Worm (Caenorhabditis elegans) whole organism, late embryonic: ENCODE results near the gene F49E8.8.

Experiments used
- C38D4.7 ChIP-seq: fragments of 200-800 bp; sonication (Bioruptor generic); optimal IDR thresholded peaks from 2 replicates; lab custom pipeline; 2018; ENCODE audit warnings: mild to moderate bottlenecking, missing genetic modification characterization, moderate library complexity, missing compliant biosample characterization
- F13H6.1 ChIP-seq: sonication (generic microtip); optimal IDR thresholded peaks from 2 replicates; lab custom pipeline; 2016; ENCODE audit warnings: missing genetic modification characterization, missing compliant biosample characterization
- K09A11.1 ChIP-seq: sonication (generic microtip); optimal IDR thresholded peaks from 2 replicates; lab custom pipeline; 2017; ENCODE audit warnings: antibody characterized with exemption, mild to moderate bottlenecking, missing genetic modification characterization, missing compliant biosample characterization; ENCODE audit not compliant: insufficient read depth
- Y22D7AL.16 ChIP-seq: sonication (generic microtip); optimal IDR thresholded peaks from 2 replicates; lab custom pipeline; 2016; ENCODE audit warnings: missing genetic modification characterization, missing compliant biosample characterization
- ama-1 ChIP-seq: fragments of 150-350 bp; optimal IDR thresholded peaks from 2 replicates; lab custom pipeline; 2014
- ceh-14 ChIP-seq: sonication (generic microtip); optimal IDR thresholded peaks from 2 replicates; lab custom pipeline; 2016; ENCODE audit warnings: missing genotype, missing genetic modification characterization, missing compliant biosample characterization
- ceh-18 ChIP-seq: sonication (generic microtip); optimal IDR thresholded peaks from 2 replicates; lab custom pipeline; 2016; ENCODE audit warnings: missing genetic modification characterization, missing compliant biosample characterization
- ceh-19 ChIP-seq: fragments of 200-800 bp; sonication (Bioruptor generic); optimal IDR thresholded peaks from 2 replicates; lab custom pipeline; 2018; ENCODE audit warnings: mild to moderate bottlenecking, missing genetic modification characterization, missing compliant biosample characterization
- ceh-22 ChIP-seq: sonication (generic microtip); optimal IDR thresholded peaks from 2 replicates; lab custom pipeline; 2017; ENCODE audit warnings: missing biosample characterization, missing genetic modification characterization
- ceh-24 ChIP-seq: sonication (generic microtip); optimal IDR thresholded peaks from 2 replicates; lab custom pipeline; 2016; ENCODE audit warnings: mild to moderate bottlenecking, missing genetic modification characterization, missing compliant biosample characterization
- ceh-48 ChIP-seq: sonication (generic microtip); optimal IDR thresholded peaks from 2 replicates; lab custom pipeline; 2016; ENCODE audit warnings: missing genetic modification characterization, inconsistent platforms, missing compliant biosample characterization
- ceh-6 ChIP-seq: fragments of 200-800 bp; sonication (Bioruptor generic); optimal IDR thresholded peaks from 2 replicates; lab custom pipeline; 2018; ENCODE audit warnings: mild to moderate bottlenecking, missing genetic modification characterization, missing compliant biosample characterization
- ceh-9 ChIP-seq: sonication (generic microtip); optimal IDR thresholded peaks from 2 replicates; lab custom pipeline; 2016; ENCODE audit warnings: mild to moderate bottlenecking, missing genetic modification characterization, inconsistent platforms, missing compliant biosample characterization
- dmd-4 ChIP-seq: sonication (generic microtip); optimal IDR thresholded peaks from 2 replicates; lab custom pipeline; 2016; ENCODE audit warnings: borderline replicate concordance, missing genetic modification characterization, missing compliant biosample characterization
- elt-2 ChIP-seq: sonication (generic microtip); optimal IDR thresholded peaks from 2 replicates; lab custom pipeline; 2016; ENCODE audit warnings: missing genetic modification reagents, missing genetic modification characterization, missing compliant biosample characterization
- hlh-13 ChIP-seq: fragments of 200-800 bp; sonication (Bioruptor generic); optimal IDR thresholded peaks from 2 replicates; lab custom pipeline; 2018; ENCODE audit warnings: mild to moderate bottlenecking, missing genetic modification characterization, missing compliant biosample characterization
- hlh-6 ChIP-seq: sonication (generic microtip); optimal IDR thresholded peaks from 2 replicates; lab custom pipeline; 2016; ENCODE audit warnings: missing genotype, missing genetic modification characterization, missing compliant biosample characterization
- hlh-8 ChIP-seq: sonication (generic microtip); optimal IDR thresholded peaks from 2 replicates; lab custom pipeline; 2016; ENCODE audit warnings: missing genotype, missing genetic modification characterization, missing compliant biosample characterization
- lin-11 ChIP-seq: fragments of 200-800 bp; sonication (Bioruptor generic); optimal IDR thresholded peaks from 2 replicates; lab custom pipeline; 2018; ENCODE audit warnings: mild to moderate bottlenecking, missing genetic modification characterization, missing compliant biosample characterization
- madf-2 ChIP-seq: sonication (generic microtip); optimal IDR thresholded peaks from 2 replicates; lab custom pipeline; 2017; ENCODE audit warnings: missing genetic modification characterization, missing compliant biosample characterization
- mec-3 ChIP-seq: sonication (generic microtip); optimal IDR thresholded peaks from 2 replicates; lab custom pipeline; 2016; ENCODE audit warnings: borderline replicate concordance, missing genetic modification characterization, missing compliant biosample characterization
- nfya-1 ChIP-seq: sonication (generic microtip); optimal IDR thresholded peaks from 2 replicates; lab custom pipeline; 2017; ENCODE audit warnings: missing genetic modification characterization, mild to moderate bottlenecking, missing compliant biosample characterization, antibody characterized with exemption, moderate library complexity
- nhr-11 ChIP-seq: fragments of 150-350 bp; optimal IDR thresholded peaks from 2 replicates; lab custom pipeline; 2014; ENCODE audit warnings: missing biosample characterization, missing genetic modification characterization
- nhr-232 ChIP-seq: sonication (generic microtip); optimal IDR thresholded peaks from 2 replicates; lab custom pipeline; 2016; ENCODE audit warnings: missing genetic modification characterization, missing compliant biosample characterization
- odd-2 ChIP-seq: sonication (generic microtip); optimal IDR thresholded peaks from 2 replicates; lab custom pipeline; 2017; ENCODE audit warnings: antibody characterized with exemption, mild to moderate bottlenecking, missing genetic modification characterization, missing compliant biosample characterization
- pat-9 ChIP-seq: fragments of 200-800 bp; sonication (Bioruptor generic); optimal IDR thresholded peaks from 2 replicates; lab custom pipeline; 2018; ENCODE audit warnings: mild to moderate bottlenecking, missing genetic modification characterization, moderate library complexity, missing compliant biosample characterization
- pax-1 ChIP-seq: fragments of 150-350 bp; optimal IDR thresholded peaks from 2 replicates; lab custom pipeline; 2014; ENCODE audit warnings: missing biosample characterization, missing genetic modification characterization
- pha-2 ChIP-seq: sonication (generic microtip); optimal IDR thresholded peaks from 2 replicates; lab custom pipeline; 2017; ENCODE audit warnings: mild to moderate bottlenecking, missing genetic modification characterization, missing compliant biosample characterization
- pha-4 ChIP-seq: fragments of 150-350 bp; optimal IDR thresholded peaks from 2 replicates; lab custom pipeline; 2018; ENCODE audit warnings: missing biosample characterization, missing genetic modification reagents, missing genetic modification characterization
- pqm-1 ChIP-seq: sonication (generic microtip); optimal IDR thresholded peaks from 2 replicates; lab custom pipeline; 2016; ENCODE audit warnings: missing genetic modification characterization, missing compliant biosample characterization
- ref-2 ChIP-seq: sonication (generic microtip); optimal IDR thresholded peaks from 2 replicates; lab custom pipeline; 2016; ENCODE audit warnings: missing genetic modification characterization, missing compliant biosample characterization
- sdc-2 ChIP-seq: sonication (generic microtip); optimal IDR thresholded peaks from 2 replicates; lab custom pipeline; 2016; ENCODE audit warnings: missing genotype, missing genetic modification characterization, missing compliant biosample characterization
- sox-2 ChIP-seq: fragments of 200-800 bp; sonication (Bioruptor generic); IDR thresholded peaks from 2 replicates; pipeline ENCODE4 v1.3.6; 2022; ENCODE audit warnings: missing genetic modification reagents, missing genetic modification characterization, missing compliant biosample characterization
- sox-4 ChIP-seq: sonication (generic microtip); optimal IDR thresholded peaks from 2 replicates; lab custom pipeline; 2017; ENCODE audit warnings: mild to moderate bottlenecking, missing genetic modification characterization, inconsistent platforms, missing compliant biosample characterization
- syd-9 ChIP-seq: sonication (generic microtip); optimal IDR thresholded peaks from 2 replicates; lab custom pipeline; 2016; ENCODE audit warnings: mild to moderate bottlenecking, missing genetic modification characterization, moderate library complexity, missing compliant biosample characterization
- tbx-2 ChIP-seq: sonication (generic microtip); optimal IDR thresholded peaks from 2 replicates; lab custom pipeline; 2016; ENCODE audit warnings: missing genetic modification characterization, missing compliant biosample characterization
- tbx-7 ChIP-seq: sonication (generic microtip); optimal IDR thresholded peaks from 2 replicates; lab custom pipeline; 2016; ENCODE audit warnings: missing genotype, missing genetic modification characterization, missing compliant biosample characterization
- ttx-3 ChIP-seq: sonication (generic microtip); optimal IDR thresholded peaks from 2 replicates; lab custom pipeline; 2016; ENCODE audit warnings: missing genetic modification reagents, missing genetic modification characterization, missing compliant biosample characterization
- unc-3 ChIP-seq, 2 experiments: fragments of 200-800 bp in 1 of 2; sonication (Bioruptor generic) in 1 of 2; sonication (generic microtip) in 1 of 2; conservative IDR thresholded peaks in 1 of 2; optimal IDR thresholded peaks in 1 of 2; 2 replicates each; pipeline versions ENCODE4 v1.3.6 to Lab custom; 2016 to 2022; ENCODE audit warnings: missing compliant biosample characterization in 2 of 2, missing genetic modification characterization in 2 of 2, missing genetic modification reagents in 1 of 2
- unc-86 ChIP-seq: sonication (generic microtip); optimal IDR thresholded peaks from 2 replicates; lab custom pipeline; 2016; ENCODE audit warnings: missing genetic modification characterization, missing compliant biosample characterization
- zip-5 ChIP-seq: sonication (generic microtip); optimal IDR thresholded peaks from 2 replicates; lab custom pipeline; 2016; ENCODE audit warnings: missing genetic modification characterization, missing compliant biosample characterization
- ztf-16 ChIP-seq: sonication (generic microtip); optimal IDR thresholded peaks from 2 replicates; lab custom pipeline; 2017; ENCODE audit warnings: missing genetic modification characterization, missing compliant biosample characterization

F49E8.8 gene

DNA sequence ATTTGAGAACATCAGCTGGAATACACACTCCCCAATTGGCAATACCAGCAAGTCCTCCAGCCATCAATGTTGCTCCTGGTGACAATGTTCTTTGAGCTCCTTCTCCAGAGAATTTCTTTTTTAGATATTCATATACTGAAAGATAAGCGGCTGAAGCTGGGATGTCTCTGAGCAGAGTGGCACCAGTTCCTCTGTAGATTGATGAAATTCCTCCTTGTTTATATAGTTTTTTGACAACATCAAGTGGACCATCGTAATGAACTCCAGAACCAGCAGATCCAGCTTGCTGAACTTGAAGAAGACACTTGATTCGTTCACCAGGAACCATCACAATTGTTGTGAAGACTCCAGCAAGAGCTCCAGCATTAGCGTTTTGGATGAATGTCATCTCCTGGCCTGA lies 4.3 kb upstream of the F49E8.8 start:
- no peak for TF ChIP-seq ceh-18 (tag; lab: Kevin White, UChicago)
- TF ChIP-seq pax-1 (tag; lab: Kevin White, UChicago), result no peak
- no peak for TF ChIP-seq nhr-232 (tag; lab: Kevin White, UChicago)
- TF ChIP-seq F13H6.1 (tag; lab: Kevin White, UChicago), result no peak
- TF ChIP-seq nhr-11, result no peak
- TF ChIP-seq zip-5 (tag; lab: Kevin White, UChicago), result no peak
- no peak for TF ChIP-seq ref-2 (tag; lab: Kevin White, UChicago)
- TF ChIP-seq ceh-24 (tag; lab: Kevin White, UChicago), result no peak
- no peak for TF ChIP-seq pha-2

DNA sequence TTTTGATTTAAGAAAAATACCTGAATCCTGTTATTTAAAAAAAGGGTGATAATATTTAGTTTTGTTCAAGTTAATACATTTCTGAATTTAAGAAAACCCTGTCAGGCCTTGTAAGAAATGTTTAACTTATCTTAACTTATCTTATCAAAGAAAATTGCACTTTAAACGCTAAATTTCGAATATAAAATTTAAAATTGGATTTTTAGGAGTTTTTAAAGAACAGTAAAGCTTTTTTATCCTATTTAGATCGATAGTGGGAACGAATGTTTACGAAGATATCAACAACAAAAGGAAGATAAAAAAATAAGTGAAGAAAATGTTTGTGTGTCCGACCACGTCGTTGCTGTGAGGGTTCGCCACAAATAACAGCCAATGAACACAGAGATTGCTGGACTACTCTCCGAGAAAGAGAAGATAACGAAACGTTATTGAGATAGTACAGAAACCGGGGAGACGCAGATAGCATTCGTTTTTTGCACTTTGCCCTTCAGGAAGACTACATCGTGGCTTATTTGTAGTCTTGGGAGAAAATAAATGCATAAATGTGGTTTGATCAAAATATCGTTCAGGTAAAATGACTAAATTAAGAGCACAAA lies 3.4 kb upstream of the F49E8.8 start, which contains the start of gene dif-1:
dif-1 (minus strand) TSS at position 51 of the 596 bp plus-strand sequence.
- TF ChIP-seq elt-2 (peak; percentile 82), C38D4.7 (GFP tag; lab: Kevin White, UChicago) (no peak), nfya-1 (tag; lab: Kevin White, UChicago) (peak; percentile 33)

DNA sequence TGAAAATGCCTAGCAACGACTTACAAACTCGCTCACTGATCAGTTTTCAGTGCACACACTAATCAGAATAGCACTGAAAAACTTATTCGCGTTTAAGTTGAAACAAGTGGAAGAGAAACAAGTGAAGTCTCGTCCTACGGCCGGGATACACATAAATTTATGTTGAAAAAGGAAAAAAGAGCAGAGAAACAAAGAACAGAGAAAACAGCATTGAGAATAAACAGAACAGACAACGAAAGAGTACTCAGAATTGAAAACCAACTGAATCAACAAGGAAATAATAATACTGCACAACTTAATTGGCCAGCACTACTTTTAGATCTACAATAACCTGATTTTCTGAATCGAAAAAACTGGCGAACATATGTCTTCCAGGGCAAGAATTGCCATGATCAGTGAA lies 2.1 kb upstream of the F49E8.8 start, which contains the start of gene F49E8.6:
F49E8.6 (minus strand) TSS at position 317 of the 400 bp plus-strand sequence.
- no peak for TF ChIP-seq ceh-22 (tag; lab: Kevin White, UChicago)
- TF ChIP-seq pqm-1, result no peak
- no peak for TF ChIP-seq hlh-8 (tag; lab: Kevin White, UChicago)
- TF ChIP-seq ceh-9, result no peak
- TF ChIP-seq pat-9 (tag; lab: Kevin White, UChicago), result no peak
- TF ChIP-seq nhr-11, result no peak
- no peak for TF ChIP-seq lin-11 (tag; lab: Kevin White, UChicago)
- no peak for TF ChIP-seq dmd-4 (tag; lab: Kevin White, UChicago)

DNA sequence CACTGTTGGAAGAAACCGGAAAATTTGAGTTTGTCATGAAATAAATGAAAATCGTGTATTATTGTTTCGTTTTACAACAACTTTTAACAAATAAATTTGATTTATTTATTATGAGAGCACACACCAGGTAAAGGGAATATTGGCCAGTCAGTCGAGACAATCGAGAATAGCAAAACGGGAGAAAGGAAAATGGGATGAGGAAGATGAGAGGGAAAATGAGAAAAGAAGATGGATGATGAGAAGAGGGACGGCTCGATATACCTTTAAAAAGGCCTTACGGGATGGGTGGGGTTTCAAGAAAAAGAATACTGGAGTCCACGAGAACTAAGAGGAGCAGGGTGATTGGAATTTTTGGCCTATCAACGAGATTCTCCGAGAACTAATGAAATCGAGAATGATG lies 2.2 kb downstream of the F49E8.8 start:
- TF ChIP-seq ceh-19 (no peak), hlh-13 (GFP tag; lab: Kevin White, UChicago) (no peak), pqm-1 (no peak), ceh-24 (tag; lab: Kevin White, UChicago) (no peak), ceh-18 (tag; lab: Kevin White, UChicago) (no peak), ceh-14 (no peak), Y22D7AL.16 (tag; lab: Kevin White, UChicago) (no peak), ref-2 (tag; lab: Kevin White, UChicago) (no peak), odd-2 (no peak), pha-4 (no peak), ama-1 (no peak), sdc-2 (tag; lab: Kevin White, UChicago) (no peak), sox-4 (tag; lab: Kevin White, UChicago) (no peak), hlh-6 (tag; lab: Kevin White, UChicago) (no peak), ceh-48 (tag; lab: Kevin White, UChicago) (no peak), elt-2 (no peak), dmd-4 (tag; lab: Kevin White, UChicago) (no peak)
- TF ChIP-seq, all 69 proteins: peak for 0

DNA sequence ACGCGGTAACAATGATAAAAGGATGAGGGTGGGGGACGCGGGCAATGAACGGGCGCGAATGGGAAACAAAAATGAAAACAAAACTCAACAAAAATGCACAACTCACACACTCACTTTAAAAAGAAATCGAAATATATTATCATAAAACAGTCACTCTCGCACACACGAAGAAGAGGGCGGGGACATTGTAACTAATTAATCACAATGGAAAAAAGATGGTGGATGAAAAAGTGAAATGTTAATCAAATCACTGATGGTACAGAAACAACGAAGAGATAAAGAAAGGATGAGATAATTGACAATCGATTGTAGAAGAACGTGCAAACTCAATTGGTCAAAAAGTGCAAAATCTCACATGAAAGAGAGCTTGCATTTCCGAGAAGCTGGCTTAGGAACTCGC lies 2.8 kb downstream of the F49E8.8 start:
- TF ChIP-seq ceh-6 (no peak), ceh-18 (tag; lab: Kevin White, UChicago) (no peak), unc-3 (GFP tag; conservative IDR thresholded peaks at IDR 0.05; lab: Robert Waterston, UW) (no peak), unc-3 (tag; optimal IDR thresholded peaks at IDR 0.05; lab: Kevin White, UChicago) (no peak), madf-2 (tag; lab: Kevin White, UChicago) (no peak), unc-86 (no peak), syd-9 (tag; lab: Kevin White, UChicago) (no peak), ztf-16 (no peak), tbx-2 (no peak), mec-3 (tag; lab: Kevin White, UChicago) (no peak), pat-9 (tag; lab: Kevin White, UChicago) (no peak), K09A11.1 (tag; lab: Kevin White, UChicago) (no peak), tbx-7 (no peak), ttx-3 (no peak), F13H6.1 (tag; lab: Kevin White, UChicago) (no peak), sox-2 (GFP tag; lab: Robert Waterston, UW) (no peak), pha-2 (no peak)
